Fruit fly (Drosophila melanogaster) whole organism, embryonic: ENCODE measurements around the gene CG14984.

Experiments used
- Bgb ChIP-seq: fragments of 200-800 bp; sonication (Bioruptor generic); IDR thresholded peaks from 2 replicates; pipeline ENCODE4 v1.3.6; 2022; ENCODE audit warnings: missing biosample characterization, missing genetic modification characterization; ENCODE audit not compliant: partially characterized antibody
- CG10366 ChIP-seq: fragments of 200-800 bp; sonication (Bioruptor generic); IDR thresholded peaks from 2 replicates; pipeline ENCODE4 v1.3.6; 2022; ENCODE audit warnings: missing biosample characterization, missing genetic modification characterization
- CG11085 ChIP-seq: fragments of 200-800 bp; sonication (Bioruptor generic); IDR thresholded peaks from 2 replicates; pipeline ENCODE4 v1.3.6; 2022; ENCODE audit warnings: missing biosample characterization, missing genetic modification characterization
- CG11723 ChIP-seq: fragments of 200-800 bp; sonication (Bioruptor generic); optimal IDR thresholded peaks from 2 replicates; lab custom pipeline; 2017; ENCODE audit warnings: missing biosample characterization, mild to moderate bottlenecking, missing genetic modification characterization
- CG12104 ChIP-seq: fragments of 200-800 bp; sonication (Bioruptor generic); optimal IDR thresholded peaks from 3 replicates; lab custom pipeline; 2016; ENCODE audit warnings: missing biosample characterization, missing genetic modification characterization
- CG12391 ChIP-seq: fragments of 200-800 bp; sonication (Bioruptor generic); optimal IDR thresholded peaks from 3 replicates; lab custom pipeline; 2018; ENCODE audit warnings: missing biosample characterization, mild to moderate bottlenecking, missing genetic modification characterization, moderate library complexity
- CG14014 ChIP-seq: fragments of 200-800 bp; sonication (Bioruptor generic); IDR thresholded peaks from 2 replicates; pipeline ENCODE4 v1.3.6; 2022; ENCODE audit warnings: missing biosample characterization, missing genetic modification characterization
- CG15073 ChIP-seq: fragments of 200-800 bp; sonication (Bioruptor generic); optimal IDR thresholded peaks from 2 replicates; lab custom pipeline; 2016; ENCODE audit warnings: missing biosample characterization, missing genetic modification characterization
- CG16813 ChIP-seq: fragments of 200-800 bp; sonication (Bioruptor generic); IDR thresholded peaks from 3 replicates; pipeline ENCODE4 v1.3.6; 2022; ENCODE audit warnings: missing biosample characterization, missing genetic modification characterization; ENCODE audit not compliant: partially characterized antibody
- CG18011 ChIP-seq: fragments of 200-800 bp; sonication (Bioruptor generic); optimal IDR thresholded peaks from 2 replicates; lab custom pipeline; 2017; ENCODE audit warnings: missing biosample characterization, missing genetic modification characterization, mild to moderate bottlenecking, moderate library complexity, missing genotype
- CG3726 ChIP-seq: fragments of 200-800 bp; sonication (Bioruptor generic); IDR thresholded peaks from 3 replicates; pipeline ENCODE4, ENCODE4 v1.3.6; 2022; ENCODE audit warnings: missing biosample characterization, missing genetic modification characterization
- CG4707 ChIP-seq: fragments of 200-800 bp; sonication (Bioruptor generic); optimal IDR thresholded peaks from 2 replicates; lab custom pipeline; 2018; ENCODE audit warnings: missing biosample characterization, mild to moderate bottlenecking, missing genetic modification characterization, moderate library complexity
- CG6689 ChIP-seq: fragments of 200-800 bp; sonication (Bioruptor generic); IDR thresholded peaks from 2 replicates; pipeline ENCODE4 v1.3.6; 2022; ENCODE audit warnings: missing biosample characterization, missing genetic modification characterization
- CG7928 ChIP-seq: fragments of 200-800 bp; sonication (Bioruptor generic); optimal IDR thresholded peaks from 2 replicates; lab custom pipeline; 2017; ENCODE audit warnings: missing biosample characterization, mild to moderate bottlenecking, missing genetic modification characterization
- CG7987 ChIP-seq: fragments of 200-800 bp; sonication (Bioruptor generic); optimal IDR thresholded peaks from 2 replicates; lab custom pipeline; 2018; ENCODE audit warnings: missing biosample characterization, mild to moderate bottlenecking, missing genetic modification characterization, moderate library complexity
- CG8359 ChIP-seq: fragments of 200-800 bp; sonication (Bioruptor generic); optimal IDR thresholded peaks from 2 replicates; lab custom pipeline; 2017; ENCODE audit warnings: missing biosample characterization, mild to moderate bottlenecking, missing genetic modification characterization, borderline replicate concordance
- CrebB ChIP-seq: fragments of 200-800 bp; sonication (Bioruptor generic); optimal IDR thresholded peaks from 3 replicates; lab custom pipeline; 2018; ENCODE audit warnings: missing biosample characterization, mild to moderate bottlenecking, missing genetic modification characterization
- Deaf1 ChIP-seq: fragments of 200-800 bp; optimal IDR thresholded peaks from 3 replicates; lab custom pipeline; 2019; ENCODE audit warnings: missing biosample characterization, mild to moderate bottlenecking, missing genetic modification characterization, moderate library complexity
- Dll ChIP-seq: fragments of 200-800 bp; sonication (Bioruptor generic); IDR thresholded peaks from 4 replicates; pipeline ENCODE4 v1.3.6; 2022; ENCODE audit warnings: missing biosample characterization, missing genetic modification characterization; ENCODE audit not compliant: partially characterized antibody
- E2f1 ChIP-seq: fragments of 200-800 bp; sonication (Bioruptor generic); IDR thresholded peaks from 2 replicates; pipeline ENCODE4 v1.3.6; 2022; ENCODE audit warnings: missing biosample characterization, missing genetic modification characterization
- E2f2 ChIP-seq: fragments of 200-800 bp; sonication (Bioruptor generic); IDR thresholded peaks from 2 replicates; pipeline ENCODE4 v1.3.6; 2022; ENCODE audit warnings: missing biosample characterization, missing genetic modification characterization
- Ets65A ChIP-seq: fragments of 200-800 bp; sonication (Bioruptor generic); peaks from one replicate; lab custom pipeline; 2016; ENCODE audit warnings: missing biosample characterization, missing genetic modification characterization
- HmgZ ChIP-seq: fragments of 200-800 bp; sonication (Bioruptor generic); optimal IDR thresholded peaks from 2 replicates; lab custom pipeline; 2018; ENCODE audit warnings: missing biosample characterization, mild to moderate bottlenecking, missing genetic modification characterization
- Med ChIP-seq: fragments of 200-800 bp; sonication (Bioruptor generic); peaks from one replicate; lab custom pipeline; 2016; ENCODE audit warnings: missing biosample characterization, missing genetic modification characterization, mild to moderate bottlenecking, inconsistent platforms, moderate library complexity
- NfI ChIP-seq: fragments of 200-800 bp; sonication (Bioruptor generic); optimal IDR thresholded peaks from 3 replicates; lab custom pipeline; 2018; ENCODE audit warnings: missing biosample characterization, mild to moderate bottlenecking, missing genetic modification characterization, moderate library complexity
- Pdp1 ChIP-seq, 2 experiments: fragments of 200-800 bp; sonication (Bioruptor generic); optimal IDR thresholded peaks; 3 replicates each; lab custom pipeline; 2016; ENCODE audit warnings: missing biosample characterization in 2 of 2, missing genetic modification characterization in 2 of 2, mild to moderate bottlenecking in 1 of 2, moderate library complexity in 1 of 2
- Ptx1 ChIP-seq: fragments of 200-800 bp; sonication (Bioruptor generic); IDR thresholded peaks from 2 replicates; pipeline ENCODE4 v1.3.6; 2022; ENCODE audit warnings: missing biosample characterization, missing genetic modification characterization
- Trl ChIP-seq, 3 experiments: fragments of >200 bp in 2 of 3; fragments of 200-800 bp in 1 of 3; sonication (Bioruptor generic) in 1 of 3; optimal IDR thresholded peaks; 2 replicates in 1 of 3; 3 replicates in 2 of 3; lab custom pipeline; 2016 to 2017; ENCODE audit warnings: missing biosample characterization in 1 of 3, missing genetic modification characterization in 1 of 3
- cg ChIP-seq: fragments of 200-800 bp; sonication (Bioruptor generic); optimal IDR thresholded peaks from 3 replicates; lab custom pipeline; 2019; ENCODE audit warnings: missing biosample characterization, mild to moderate bottlenecking, missing genetic modification characterization, moderate library complexity
- ems ChIP-seq: fragments of 200-800 bp; sonication (Bioruptor generic); optimal IDR thresholded peaks from 3 replicates; lab custom pipeline; 2016; ENCODE audit warnings: missing biosample characterization, missing genetic modification characterization
- fd64A ChIP-seq: fragments of 200-800 bp; sonication (Bioruptor generic); optimal IDR thresholded peaks from 3 replicates; lab custom pipeline; 2018; ENCODE audit warnings: missing biosample characterization, mild to moderate bottlenecking, missing genetic modification characterization
- gem ChIP-seq: fragments of 200-800 bp; sonication (Bioruptor generic); optimal IDR thresholded peaks from 2 replicates; lab custom pipeline; 2019; ENCODE audit warnings: missing biosample characterization, mild to moderate bottlenecking, missing genetic modification characterization, moderate library complexity
- inv ChIP-seq: fragments of 200-800 bp; sonication (Bioruptor generic); IDR thresholded peaks from 2 replicates; pipeline ENCODE4 v1.3.6; 2022; ENCODE audit warnings: missing biosample characterization, missing genetic modification characterization; ENCODE audit not compliant: partially characterized antibody
- jigr1 ChIP-seq: fragments of 200-800 bp; sonication (Bioruptor generic); IDR thresholded peaks from 3 replicates; pipeline ENCODE4 v1.3.6; 2022; ENCODE audit warnings: missing biosample characterization, missing genetic modification characterization
- lilli ChIP-seq: fragments of 200-800 bp; sonication (Bioruptor generic); optimal IDR thresholded peaks from 3 replicates; lab custom pipeline; 2016; ENCODE audit warnings: missing biosample characterization, missing genetic modification characterization
- pan ChIP-seq, 4 experiments: fragments of >200 bp in 3 of 4; fragments of 200-800 bp in 1 of 4; sonication (Bioruptor generic) in 1 of 4; optimal IDR thresholded peaks in 3 of 4; IDR thresholded peaks in 1 of 4; 2 replicates each; pipeline versions ENCODE4 v1.3.6 to Lab custom; 2017 to 2022; ENCODE audit warnings: missing biosample characterization in 2 of 4, missing genetic modification characterization in 2 of 4, mixed read lengths in 1 of 4
- psq ChIP-seq: fragments of 200-800 bp; sonication (Bioruptor generic); optimal IDR thresholded peaks from 2 replicates; lab custom pipeline; 2017; ENCODE audit warnings: missing biosample characterization, missing genetic modification characterization
- toy ChIP-seq: fragments of 200-800 bp; sonication (Bioruptor generic); IDR thresholded peaks from 2 replicates; pipeline ENCODE4 v1.3.6; 2022; ENCODE audit warnings: missing biosample characterization, missing genetic modification characterization
- trh ChIP-seq: fragments of 200-800 bp; sonication (Bioruptor generic); optimal IDR thresholded peaks from 2 replicates; lab custom pipeline; 2016; ENCODE audit warnings: missing biosample characterization, missing genetic modification characterization
- usp ChIP-seq: fragments of >200 bp; optimal IDR thresholded peaks from 2 replicates; lab custom pipeline; 2017; ENCODE audit warnings: missing biosample characterization, missing genetic modification characterization
- zen2 ChIP-seq: fragments of 200-800 bp; sonication (Bioruptor generic); IDR thresholded peaks from 3 replicates; pipeline ENCODE4 v1.3.6; 2022; ENCODE audit warnings: missing biosample characterization, missing genetic modification characterization; ENCODE audit not compliant: partially characterized antibody
- zfh1 ChIP-seq: fragments of 200-800 bp; sonication (Bioruptor generic); IDR thresholded peaks from 3 replicates; pipeline ENCODE4 v1.3.6; 2022; ENCODE audit warnings: missing biosample characterization, missing genetic modification characterization

The CG14984 gene

DNA sequence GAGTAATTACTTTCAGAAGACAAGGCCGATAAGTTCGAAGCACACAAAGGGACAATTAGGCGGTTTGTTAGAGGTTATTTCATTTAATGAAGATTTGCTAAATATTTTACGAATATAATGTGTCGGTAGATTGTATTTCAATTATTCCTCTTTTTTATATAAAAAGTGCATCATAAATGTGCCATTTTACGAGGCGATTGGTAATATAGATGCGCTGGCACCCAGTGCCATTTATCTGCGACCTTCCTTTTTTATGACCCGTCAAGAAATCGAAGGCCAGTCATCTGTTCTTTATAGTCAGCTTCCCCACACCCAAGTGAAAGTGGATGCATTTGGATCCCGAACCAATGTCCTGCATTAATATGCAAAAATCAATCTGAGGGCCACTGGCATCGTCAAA, 24.9 kb downstream of the CG14984 start:
- peak; percentile 65 for TF ChIP-seq Med (GFP tag; lab: Kevin White, UChicago)
- peak; percentile 59 for TF ChIP-seq Ets65A (GFP tag; lab: Kevin White, UChicago)
- TF ChIP-seq toy (GFP tag; lab: Robert Waterston, UW) = no peak

- no peak for TF ChIP-seq HmgZ (tag; lab: Kevin White, UChicago)
- no peak for TF ChIP-seq NfI (GFP tag; lab: Kevin White, UChicago)
- no peak for TF ChIP-seq CG12391 (tag; lab: Kevin White, UChicago)
- no peak for TF ChIP-seq fd64A (GFP tag; lab: Kevin White, UChicago)
- TF ChIP-seq CG7987 (GFP tag; lab: Kevin White, UChicago) = no peak
- peak in 1 of 2 experiments; percentile 65 for TF ChIP-seq Pdp1 (GFP tag; optimal IDR thresholded peaks at IDR 0.05; lab: Kevin White, UChicago)
- no peak for TF ChIP-seq gem
- TF ChIP-seq ems (GFP tag; lab: Kevin White, UChicago) = no peak
- TF ChIP-seq Deaf1 = peak; percentile 75
- no peak for TF ChIP-seq zfh1 (GFP tag; lab: Robert Waterston, UW)
- TF ChIP-seq Ptx1 (GFP tag; lab: Robert Waterston, UW) = no peak
- TF ChIP-seq CG6689 = no peak
- no peak for TF ChIP-seq trh (GFP tag; lab: Kevin White, UChicago)
- no peak for TF ChIP-seq jigr1
- TF ChIP-seq inv = no peak
- no peak for TF ChIP-seq CG11085 (GFP tag; lab: Robert Waterston, UW)
- TF ChIP-seq CG11723 (GFP tag; lab: Kevin White, UChicago) = no peak
- no peak for TF ChIP-seq Dll (GFP tag; lab: Robert Waterston, UW)
- no peak for TF ChIP-seq usp (GFP tag; lab: Kevin White, UChicago)
- no peak for TF ChIP-seq CG18011
- no peak for TF ChIP-seq E2f2 (GFP tag; lab: Robert Waterston, UW)
- no peak for TF ChIP-seq CrebB (tag; lab: Kevin White, UChicago)
- no peak for TF ChIP-seq pan (optimal IDR thresholded peaks at IDR 0.05; lab: Kevin White, UChicago)
- no peak for TF ChIP-seq pan (GFP tag; optimal IDR thresholded peaks at IDR 0.05 in 1 of 2, IDR thresholded peaks at IDR 0.05 in 1 of 2)
- TF ChIP-seq psq (GFP tag; lab: Kevin White, UChicago) = peak; percentile 34
- no peak for TF ChIP-seq E2f1 (GFP tag; lab: Robert Waterston, UW)
- TF ChIP-seq Bgb = no peak
- TF ChIP-seq CG14014 (GFP tag; lab: Robert Waterston, UW) = no peak
- no peak for TF ChIP-seq CG8359 (GFP tag; lab: Kevin White, UChicago)
- TF ChIP-seq CG12104 (GFP tag; lab: Kevin White, UChicago) = no peak
- no peak for TF ChIP-seq CG15073 (GFP tag; lab: Kevin White, UChicago)
- peak; percentile 16 to 49 for TF ChIP-seq Trl (optimal IDR thresholded peaks at IDR 0.05; lab: Kevin White, UChicago)
- no peak for TF ChIP-seq Trl (GFP tag; optimal IDR thresholded peaks at IDR 0.05; lab: Kevin White, UChicago)
- TF ChIP-seq zen2 (GFP tag; lab: Robert Waterston, UW) = no peak
- TF ChIP-seq CG4707 (GFP tag; lab: Kevin White, UChicago) = no peak
- peak; percentile 0 for TF ChIP-seq cg
- TF ChIP-seq CG16813 = no peak
- TF ChIP-seq CG10366 (GFP tag; lab: Robert Waterston, UW) = no peak
- TF ChIP-seq CG3726 (GFP tag; lab: Robert Waterston, UW) = no peak
- TF ChIP-seq lilli (GFP tag; lab: Kevin White, UChicago) = no peak
- TF ChIP-seq CG7928 (GFP tag; lab: Kevin White, UChicago) = no peak
Observed at dm6 chr3L:3926191-3926765, 26.1 kb downstream of the CG14984 start.
